Worm (Caenorhabditis elegans): Measurements from ENCODE around the gene K09E9.1.

DNA sequence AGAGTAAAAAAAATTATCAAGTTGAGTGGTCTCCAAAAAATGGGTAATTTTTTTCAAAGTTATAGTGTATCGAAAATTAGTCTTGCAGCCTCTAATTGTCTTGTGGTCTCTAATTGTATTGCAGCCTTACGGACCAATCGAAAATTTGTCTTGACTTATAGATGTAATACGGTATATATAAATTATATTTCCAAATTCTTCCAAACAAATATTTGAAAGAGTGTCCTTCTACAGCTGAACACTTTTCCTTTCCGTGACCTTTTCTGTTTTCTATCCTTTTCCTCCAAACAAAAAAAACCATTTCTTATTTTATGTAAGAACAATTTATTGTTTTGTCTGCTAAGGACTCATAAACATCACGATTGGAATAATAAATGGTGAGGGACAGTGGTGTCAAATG, 20.3 kb downstream of the K09E9.1 start, which contains the start of gene K09E9.7:
- TF ChIP-seq ama-1 (optimal IDR thresholded peaks at IDR 0.05) (no peak), vab-15 (tag; optimal IDR thresholded peaks at IDR 0.05) (no peak), elt-3 (tag; optimal IDR thresholded peaks at IDR 0.05) (no peak), ceh-82 (tag; optimal IDR thresholded peaks at IDR 0.05) (no peak), nhr-237 (tag; optimal IDR thresholded peaks at IDR 0.05) (no peak), ceh-8 (GFP tag; optimal IDR thresholded peaks at IDR 0.05) (no peak), irx-1 (tag; optimal IDR thresholded peaks at IDR 0.05) (no peak), unc-62 (GFP tag; optimal IDR thresholded peaks at IDR 0.05) (no peak), aha-1 (tag; optimal IDR thresholded peaks at IDR 0.05) (no peak)

Data from whole organism, L1 larva.